Worm (Caenorhabditis elegans): Measurements from ENCODE around the gene R07G3.7.

DNA sequence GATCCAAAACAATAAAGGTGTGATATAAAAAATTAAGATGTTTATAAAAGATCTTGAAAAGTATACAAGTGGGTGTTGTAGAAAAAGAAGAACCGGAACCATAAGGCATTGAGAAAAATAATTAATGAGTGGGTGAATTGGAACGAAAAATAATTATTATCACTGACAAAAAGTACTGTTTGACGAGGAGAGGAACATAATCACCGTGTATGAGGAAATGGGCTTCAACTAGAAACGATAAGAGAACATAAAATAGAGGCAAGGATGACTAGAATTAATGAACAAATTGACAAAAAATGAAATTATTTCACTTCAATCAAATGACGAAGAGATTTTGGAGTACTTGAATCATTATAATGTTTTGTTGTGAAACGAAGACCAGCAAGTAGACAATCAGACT lies 4.7 kb upstream of the R07G3.7 start:
- no peak for TF ChIP-seq sea-2 (GFP tag; optimal IDR thresholded peaks at IDR 0.05)
- TF ChIP-seq unc-39 (tag; optimal IDR thresholded peaks at IDR 0.05), result no peak
- no peak for TF ChIP-seq mdl-1 (tag; optimal IDR thresholded peaks at IDR 0.05)
- TF ChIP-seq elt-2 (tag; optimal IDR thresholded peaks at IDR 0.05), result peak; percentile 37
- no peak for TF ChIP-seq nhr-77 (tag; optimal IDR thresholded peaks at IDR 0.05)
- TF ChIP-seq skn-1 (tag; optimal IDR thresholded peaks at IDR 0.05), result no peak
- TF ChIP-seq nhr-67 (tag; optimal IDR thresholded peaks at IDR 0.05), result no peak
- no peak for TF ChIP-seq elt-3 (tag; optimal IDR thresholded peaks at IDR 0.05)
